Worm (Caenorhabditis elegans) whole organism, L3 larva: Measurements from ENCODE around the gene clec-161.

ENCODE experiments used
- ZK546.5 ChIP-seq: sonication (generic microtip); optimal IDR thresholded peaks from 2 replicates; lab custom pipeline; 2017; ENCODE audit warnings: missing biosample characterization, missing genetic modification characterization
- ama-1 ChIP-seq: fragments of 150-350 bp; optimal IDR thresholded peaks from 2 replicates; lab custom pipeline; 2018
- ceh-82 ChIP-seq: fragments of 150-350 bp; optimal IDR thresholded peaks from 2 replicates; lab custom pipeline; 2014; ENCODE audit warnings: missing biosample characterization, missing genetic modification characterization
- elt-1 ChIP-seq: fragments of 150-350 bp; optimal IDR thresholded peaks from 2 replicates; lab custom pipeline; 2014; ENCODE audit warnings: missing biosample characterization, missing genetic modification characterization
- elt-3 ChIP-seq, 3 experiments: fragments of 150-350 bp in 1 of 3; sonication (generic microtip) in 2 of 3; optimal IDR thresholded peaks; 2 replicates in 2 of 3; 4 replicates in 1 of 3; lab custom pipeline; 2014 to 2017; ENCODE audit warnings: missing biosample characterization in 3 of 3, missing genetic modification characterization in 3 of 3
- fkh-2 ChIP-seq: fragments of 150-350 bp; optimal IDR thresholded peaks from 2 replicates; lab custom pipeline; 2014; ENCODE audit warnings: missing biosample characterization, missing genetic modification reagents, missing genetic modification characterization
- nhr-11 ChIP-seq: fragments of 150-350 bp; optimal IDR thresholded peaks from 2 replicates; lab custom pipeline; 2014; ENCODE audit warnings: missing biosample characterization, missing genetic modification characterization
- nhr-25 ChIP-seq: sonication (generic microtip); optimal IDR thresholded peaks from 2 replicates; lab custom pipeline; 2017; ENCODE audit warnings: missing biosample characterization, missing genetic modification characterization
- nhr-76 ChIP-seq: fragments of 150-350 bp; sonication (generic microtip); optimal IDR thresholded peaks from 5 replicates; lab custom pipeline; 2014; ENCODE audit warnings: missing biosample characterization, missing genetic modification characterization
- pha-4 ChIP-seq: fragments of 150-350 bp; optimal IDR thresholded peaks from 2 replicates; lab custom pipeline; 2014; ENCODE audit warnings: missing biosample characterization, missing genetic modification reagents, missing genetic modification characterization
- snpc-4 ChIP-seq: fragments of 150-350 bp; optimal IDR thresholded peaks from 2 replicates; lab custom pipeline; 2014; ENCODE audit warnings: missing biosample characterization, missing genetic modification characterization

DNA sequence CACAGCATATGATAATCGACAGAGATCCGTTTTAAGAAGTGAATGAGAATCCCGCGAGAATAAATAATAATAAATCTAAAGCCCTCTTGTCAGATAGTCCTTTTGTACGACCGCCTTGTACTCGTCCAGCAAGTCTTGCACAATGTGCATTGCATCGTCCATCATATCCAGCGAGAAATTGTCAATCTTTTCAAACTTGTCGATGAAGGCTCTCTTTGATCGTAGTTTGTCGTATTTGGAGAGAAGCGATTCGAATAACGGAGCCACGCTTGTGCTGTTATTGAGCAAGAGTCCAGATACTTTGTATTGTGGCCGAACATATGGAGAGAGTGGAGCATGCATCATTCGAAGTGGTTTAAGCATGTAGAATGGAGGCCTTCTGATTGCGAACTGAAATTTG lies 18.1 kb upstream of the clec-161 start:
- peak; percentile 56 for TF ChIP-seq ama-1 (lab: Kevin White, UChicago)
- TF ChIP-seq nhr-11 (tag; lab: Kevin White, UChicago) = no peak
- TF ChIP-seq pha-4 (tag; lab: Kevin White, UChicago) = no peak
- no peak for TF ChIP-seq nhr-25 (tag; lab: Kevin White, UChicago)
- no peak for TF ChIP-seq elt-3 (tag; optimal IDR thresholded peaks at IDR 0.05; lab: Kevin White, UChicago)
- no peak for TF ChIP-seq snpc-4 (tag; lab: Kevin White, UChicago)
- no peak for TF ChIP-seq elt-1 (tag; lab: Kevin White, UChicago)
- TF ChIP-seq nhr-76 (tag; lab: Kevin White, UChicago) = no peak
- TF ChIP-seq ceh-82 = no peak
- TF ChIP-seq ZK546.5 (tag; lab: Kevin White, UChicago) = no peak
- no peak for TF ChIP-seq fkh-2 (tag; lab: Kevin White, UChicago)
